Worm (Caenorhabditis elegans): ENCODE results near the gene F12A10.1.
A peak's percentile ranks its signal among the peaks of the same experiment; 100 is the strongest.

The F12A10.1 gene

ce11 chrII:5543476-5544144 lies 47.3 kb downstream of the F12A10.1 start:
- TF ChIP-seq ceh-48 (tag; optimal IDR thresholded peaks at IDR 0.05) (peak; percentile 18), ceh-9 (tag; optimal IDR thresholded peaks at IDR 0.05) (no peak), fkh-6 (tag; optimal IDR thresholded peaks at IDR 0.05) (peak; percentile 82), nhr-11 (tag; optimal IDR thresholded peaks at IDR 0.05) (peak; percentile 75), unc-86 (tag; optimal IDR thresholded peaks at IDR 0.05) (peak; percentile 71), T23F11.4 (GFP tag; optimal IDR thresholded peaks at IDR 0.05) (peak; percentile 69), unc-42 (tag; optimal IDR thresholded peaks at IDR 0.05) (peak; percentile 98), ttx-3 (tag; optimal IDR thresholded peaks at IDR 0.05) (peak; percentile 66), C08G9.2 (tag; optimal IDR thresholded peaks at IDR 0.05) (peak; percentile 49), pha-4 (tag; optimal IDR thresholded peaks at IDR 0.05) (no peak), sox-4 (tag; optimal IDR thresholded peaks at IDR 0.05) (peak; percentile 68), pax-1 (tag; optimal IDR thresholded peaks at IDR 0.05) (peak; percentile 59), pha-2 (tag; optimal IDR thresholded peaks at IDR 0.05) (peak; percentile 80), pros-1 (tag; optimal IDR thresholded peaks at IDR 0.05) (peak; percentile 97), ceh-2 (tag; optimal IDR thresholded peaks at IDR 0.05) (peak; percentile 70), gmeb-2 (tag; optimal IDR thresholded peaks at IDR 0.05) (peak; percentile 56), ceh-30 (tag; optimal IDR thresholded peaks at IDR 0.05) (peak; percentile 29), ceh-31 (tag; optimal IDR thresholded peaks at IDR 0.05) (peak; percentile 91), tbx-7 (tag; optimal IDR thresholded peaks at IDR 0.05) (peak; percentile 29), zip-5 (tag; optimal IDR thresholded peaks at IDR 0.05) (peak; percentile 31), hlh-6 (tag; optimal IDR thresholded peaks at IDR 0.05) (peak; percentile 48), hlh-8 (tag; optimal IDR thresholded peaks at IDR 0.05) (peak; percentile 72), npax-4 (tag; optimal IDR thresholded peaks at IDR 0.05) (peak; percentile 49), dmd-4 (tag; optimal IDR thresholded peaks at IDR 0.05; ENCODE audit: borderline replicate concordance) (no peak), sdc-2 (tag; optimal IDR thresholded peaks at IDR 0.05) (peak; percentile 36), che-1 (tag; optimal IDR thresholded peaks at IDR 0.05) (peak; percentile 59), ceh-18 (tag; optimal IDR thresholded peaks at IDR 0.05) (peak; percentile 95), ceh-24 (tag; optimal IDR thresholded peaks at IDR 0.05) (peak; percentile 23), madf-2 (tag; optimal IDR thresholded peaks at IDR 0.05) (peak; percentile 68), odd-2 (tag; optimal IDR thresholded peaks at IDR 0.05) (no peak), rnt-1 (tag; optimal IDR thresholded peaks at IDR 0.05) (peak; percentile 78), hlh-30 (tag; optimal IDR thresholded peaks at IDR 0.05; ENCODE audit: insufficient read depth) (peak; percentile 3), sox-2 (GFP tag; IDR thresholded peaks at IDR 0.05) (peak; percentile 57), ceh-14 (tag; optimal IDR thresholded peaks at IDR 0.05) (peak; percentile 90), nhr-232 (tag; optimal IDR thresholded peaks at IDR 0.05) (peak; percentile 60), ceh-45 (GFP tag; IDR thresholded peaks at IDR 0.05) (no peak), syd-9 (tag; optimal IDR thresholded peaks at IDR 0.05) (peak; percentile 65), fax-1 (tag; optimal IDR thresholded peaks at IDR 0.05) (peak; percentile 68), unc-3 (GFP tag; conservative IDR thresholded peaks at IDR 0.05) (peak; percentile 59), unc-3 (tag; optimal IDR thresholded peaks at IDR 0.05) (peak; percentile 55), pag-3 (tag; optimal IDR thresholded peaks at IDR 0.05; ENCODE audit: borderline replicate concordance) (no peak), dve-1 (tag; optimal IDR thresholded peaks at IDR 0.05) (peak; percentile 93), ceh-22 (tag; optimal IDR thresholded peaks at IDR 0.05) (peak; percentile 18), K02D7.2 (tag; optimal IDR thresholded peaks at IDR 0.05) (peak; percentile 71), ztf-16 (tag; optimal IDR thresholded peaks at IDR 0.05) (peak; percentile 77), elt-4 (tag; optimal IDR thresholded peaks at IDR 0.05) (no peak), tbx-2 (tag; optimal IDR thresholded peaks at IDR 0.05) (peak; percentile 95), C38D4.7 (GFP tag; optimal IDR thresholded peaks at IDR 0.05) (peak; percentile 70), ref-2 (tag; optimal IDR thresholded peaks at IDR 0.05) (peak; percentile 82), eyg-1 (tag; optimal IDR thresholded peaks at IDR 0.05) (peak; percentile 51), ahr-1 (tag; optimal IDR thresholded peaks at IDR 0.05) (peak; percentile 3), lim-6 (tag; optimal IDR thresholded peaks at IDR 0.05) (peak; percentile 76), ceh-34 (tag; optimal IDR thresholded peaks at IDR 0.05) (peak; percentile 91)

Measured in whole organism, late embryonic.